Worm (Caenorhabditis elegans) whole organism, L1 larva: ENCODE results near the gene lro-1.
A peak's percentile ranks its signal among the peaks of the same experiment; 100 is the strongest.

Experiments
- C16A3.4 ChIP-seq: fragments of 150-350 bp; optimal IDR thresholded peaks from 2 replicates; lab custom pipeline; 2014; ENCODE audit warnings: missing biosample characterization, missing genetic modification characterization
- C34B4.2 ChIP-seq: sonication (generic microtip); optimal IDR thresholded peaks from 2 replicates; lab custom pipeline; 2017; ENCODE audit warnings: mild to moderate bottlenecking, missing genetic modification characterization, missing compliant biosample characterization
- Y116A8C.19 ChIP-seq: sonication (generic microtip); optimal IDR thresholded peaks from 2 replicates; lab custom pipeline; 2016; ENCODE audit warnings: missing compliant biosample characterization, missing genetic modification characterization, borderline replicate concordance
- aha-1 ChIP-seq: fragments of 150-350 bp; optimal IDR thresholded peaks from 2 replicates; lab custom pipeline; 2014; ENCODE audit warnings: missing biosample characterization, missing genetic modification characterization
- aly-2 ChIP-seq: fragments of 150-350 bp; optimal IDR thresholded peaks from 2 replicates; lab custom pipeline; 2014; ENCODE audit warnings: missing biosample characterization, missing genetic modification characterization
- ama-1 ChIP-seq: fragments of 150-350 bp; optimal IDR thresholded peaks from 2 replicates; lab custom pipeline; 2014
- ceh-8 ChIP-seq: fragments of 200-800 bp; sonication (Bioruptor generic); optimal IDR thresholded peaks from 2 replicates; lab custom pipeline; 2018; ENCODE audit warnings: mild to moderate bottlenecking, missing genetic modification characterization, moderate library complexity, missing compliant biosample characterization
- ceh-82 ChIP-seq, 3 experiments: fragments of 150-350 bp in 1 of 3; sonication (generic microtip) in 2 of 3; optimal IDR thresholded peaks; 2 replicates each; lab custom pipeline; 2014 to 2017; ENCODE audit warnings: missing biosample characterization in 3 of 3, missing genetic modification characterization in 3 of 3
- ces-1 ChIP-seq: fragments of 150-350 bp; optimal IDR thresholded peaks from 2 replicates; lab custom pipeline; 2014; ENCODE audit warnings: missing biosample characterization, missing genetic modification reagents, missing genetic modification characterization
- dsc-1 ChIP-seq: sonication (generic microtip); optimal IDR thresholded peaks from 2 replicates; lab custom pipeline; 2016; ENCODE audit warnings: mild to moderate bottlenecking, missing genetic modification characterization, missing compliant biosample characterization
- efl-1 ChIP-seq, 4 experiments: fragments of 150-350 bp; optimal IDR thresholded peaks in 3 of 4; peaks in 1 of 4; 1 replicate in 1 of 4; 2 replicates in 3 of 4; lab custom pipeline; 2014; ENCODE audit warnings: missing biosample characterization in 2 of 4, missing genetic modification characterization in 2 of 4, missing genetic modification reagents in 2 of 4
- egl-13 ChIP-seq: sonication (generic microtip); optimal IDR thresholded peaks from 2 replicates; lab custom pipeline; 2016; ENCODE audit warnings: missing genotype, missing genetic modification reagents, missing genetic modification characterization, missing compliant biosample characterization
- elt-3 ChIP-seq, 6 experiments: fragments of 150-350 bp in 1 of 6; sonication (generic microtip); optimal IDR thresholded peaks; 2 replicates each; lab custom pipeline; 2017 to 2018; ENCODE audit warnings: missing biosample characterization in 6 of 6, missing genetic modification characterization in 6 of 6, inconsistent platforms in 1 of 6
- fkh-10 ChIP-seq: sonication (generic microtip); optimal IDR thresholded peaks from 2 replicates; lab custom pipeline; 2017; ENCODE audit warnings: missing biosample characterization, missing genetic modification reagents, missing genetic modification characterization
- fkh-8 ChIP-seq: sonication (generic microtip); optimal IDR thresholded peaks from 2 replicates; lab custom pipeline; 2016; ENCODE audit warnings: mild to moderate bottlenecking, missing genetic modification characterization, missing compliant biosample characterization
- fos-1 ChIP-seq: fragments of 150-350 bp; optimal IDR thresholded peaks from 2 replicates; lab custom pipeline; 2014; ENCODE audit warnings: missing biosample characterization, missing genetic modification characterization
- grh-1 ChIP-seq: fragments of 200-800 bp; sonication (Bioruptor generic); IDR thresholded peaks from 2 replicates; pipeline ENCODE4 v1.3.6; 2022; ENCODE audit warnings: missing genetic modification reagents, missing genetic modification characterization, missing compliant biosample characterization
- hpl-2 ChIP-seq: fragments of 150-350 bp; optimal IDR thresholded peaks from 2 replicates; lab custom pipeline; 2014; ENCODE audit warnings: missing biosample characterization, missing genetic modification reagents, missing genetic modification characterization
- isw-1 ChIP-seq: fragments of 200-800 bp; sonication (Bioruptor generic); IDR thresholded peaks from 2 replicates; pipeline ENCODE4 v1.3.6; 2022; ENCODE audit warnings: missing genetic modification characterization, missing compliant biosample characterization
- jun-1 ChIP-seq: fragments of 150-350 bp; optimal IDR thresholded peaks from 2 replicates; lab custom pipeline; 2014; ENCODE audit warnings: missing biosample characterization, missing genetic modification reagents, missing genetic modification characterization
- lin-13 ChIP-seq: fragments of 150-350 bp; optimal IDR thresholded peaks from 2 replicates; lab custom pipeline; 2014; ENCODE audit warnings: missing biosample characterization, missing genetic modification reagents, missing genetic modification characterization
- lin-14 ChIP-seq: fragments of 200-800 bp; sonication (Bioruptor generic); optimal IDR thresholded peaks from 2 replicates; lab custom pipeline; 2018; ENCODE audit warnings: mild to moderate bottlenecking, missing genetic modification characterization, moderate library complexity, missing compliant biosample characterization
- lin-15B ChIP-seq: fragments of 150-350 bp; sonication (generic microtip); optimal IDR thresholded peaks from 3 replicates; lab custom pipeline; 2014; ENCODE audit warnings: missing biosample characterization, missing genetic modification characterization
- lin-39 ChIP-seq: fragments of 150-350 bp; optimal IDR thresholded peaks from 2 replicates; lab custom pipeline; 2014; ENCODE audit warnings: missing biosample characterization, missing genetic modification reagents, missing genetic modification characterization
- lir-3 ChIP-seq: sonication (generic microtip); optimal IDR thresholded peaks from 2 replicates; lab custom pipeline; 2016; ENCODE audit warnings: mild to moderate bottlenecking, missing genetic modification characterization, moderate library complexity, missing compliant biosample characterization; ENCODE audit not compliant: poor library complexity
- mdl-1 ChIP-seq, 2 experiments: fragments of 150-350 bp; optimal IDR thresholded peaks; 2 replicates each; lab custom pipeline; 2014 to 2017; ENCODE audit warnings: missing biosample characterization in 2 of 2, missing genetic modification characterization in 2 of 2, inconsistent platforms in 1 of 2
- mef-2 ChIP-seq: fragments of 150-350 bp; optimal IDR thresholded peaks from 2 replicates; lab custom pipeline; 2014; ENCODE audit warnings: missing biosample characterization, missing genetic modification characterization
- mep-1 ChIP-seq: fragments of 150-350 bp; optimal IDR thresholded peaks from 2 replicates; lab custom pipeline; 2014; ENCODE audit warnings: missing biosample characterization, missing genetic modification characterization
- nhr-11 ChIP-seq: fragments of 150-350 bp; optimal IDR thresholded peaks from 2 replicates; lab custom pipeline; 2014; ENCODE audit warnings: missing biosample characterization, missing genetic modification characterization
- nhr-12 ChIP-seq: sonication (generic microtip); optimal IDR thresholded peaks from 2 replicates; lab custom pipeline; 2017; ENCODE audit warnings: missing biosample characterization, missing genetic modification characterization
- nhr-19 ChIP-seq: fragments of 200-800 bp; sonication (Bioruptor generic); conservative IDR thresholded peaks from 2 replicates; pipeline ENCODE4 v1.3.6; 2022; ENCODE audit warnings: missing genetic modification characterization, missing compliant biosample characterization
- nhr-237 ChIP-seq: fragments of 150-350 bp; optimal IDR thresholded peaks from 2 replicates; lab custom pipeline; 2014; ENCODE audit warnings: missing biosample characterization, missing genetic modification characterization
- nhr-76 ChIP-seq: sonication (generic microtip); optimal IDR thresholded peaks from 2 replicates; lab custom pipeline; 2017; ENCODE audit warnings: missing biosample characterization, missing genetic modification characterization
- nhr-77 ChIP-seq: fragments of 150-350 bp; optimal IDR thresholded peaks from 2 replicates; lab custom pipeline; 2014; ENCODE audit warnings: missing biosample characterization, missing genetic modification characterization
- nhr-85 ChIP-seq: sonication (generic microtip); peaks from one replicate; lab custom pipeline; 2016; ENCODE audit warnings: missing genetic modification characterization, inconsistent platforms, missing compliant biosample characterization
- nhr-90 ChIP-seq: sonication (generic microtip); optimal IDR thresholded peaks from 2 replicates; lab custom pipeline; 2016; ENCODE audit warnings: mild to moderate bottlenecking, missing genetic modification characterization, missing compliant biosample characterization; ENCODE audit not compliant: poor library complexity
- pax-3 ChIP-seq: fragments of 200-800 bp; sonication (Bioruptor generic); optimal IDR thresholded peaks from 2 replicates; lab custom pipeline; 2018; ENCODE audit warnings: mild to moderate bottlenecking, missing genetic modification characterization, moderate library complexity, missing compliant biosample characterization
- pqm-1 ChIP-seq: sonication (generic microtip); optimal IDR thresholded peaks from 3 replicates; lab custom pipeline; 2017; ENCODE audit warnings: missing biosample characterization, missing genetic modification characterization
- skn-1 ChIP-seq: fragments of 150-350 bp; optimal IDR thresholded peaks from 2 replicates; lab custom pipeline; 2014; ENCODE audit warnings: missing biosample characterization, missing genetic modification characterization
- snpc-4 ChIP-seq: fragments of 150-350 bp; optimal IDR thresholded peaks from 2 replicates; lab custom pipeline; 2014; ENCODE audit warnings: missing biosample characterization, missing genetic modification characterization
- swsn-7 ChIP-seq: sonication (generic microtip); optimal IDR thresholded peaks from 2 replicates; lab custom pipeline; 2016; ENCODE audit warnings: missing genetic modification characterization, missing compliant biosample characterization
- tbx-2 ChIP-seq: sonication (generic microtip); optimal IDR thresholded peaks from 2 replicates; lab custom pipeline; 2016; ENCODE audit warnings: missing genetic modification characterization, missing compliant biosample characterization
- unc-130 ChIP-seq: fragments of 150-350 bp; optimal IDR thresholded peaks from 2 replicates; lab custom pipeline; 2017; ENCODE audit warnings: missing biosample characterization, missing genetic modification characterization, inconsistent platforms
- unc-86 ChIP-seq: sonication (generic microtip); optimal IDR thresholded peaks from 2 replicates; lab custom pipeline; 2016; ENCODE audit warnings: missing genetic modification characterization, missing compliant biosample characterization
- vab-15 ChIP-seq: sonication (generic microtip); optimal IDR thresholded peaks from 2 replicates; lab custom pipeline; 2017; ENCODE audit warnings: missing genotype, mild to moderate bottlenecking, missing genetic modification characterization, missing compliant biosample characterization
- xbp-1 ChIP-seq: sonication (generic microtip); optimal IDR thresholded peaks from 2 replicates; lab custom pipeline; 2016; ENCODE audit warnings: missing genetic modification characterization, missing compliant biosample characterization
- zag-1 ChIP-seq: fragments of 150-350 bp; optimal IDR thresholded peaks from 2 replicates; lab custom pipeline; 2014; ENCODE audit warnings: missing biosample characterization, missing genetic modification characterization
- zip-4 ChIP-seq: fragments of 200-800 bp; sonication (Bioruptor generic); optimal IDR thresholded peaks from 2 replicates; lab custom pipeline; 2018; ENCODE audit warnings: mild to moderate bottlenecking, missing genetic modification characterization, moderate library complexity, missing compliant biosample characterization
- ztf-11 ChIP-seq, 2 experiments: sonication (generic microtip); optimal IDR thresholded peaks; 2 replicates each; lab custom pipeline; 2016 to 2017; ENCODE audit warnings: missing genetic modification characterization in 2 of 2, missing biosample characterization in 1 of 2, missing compliant biosample characterization in 1 of 2
- ztf-4 ChIP-seq: fragments of 150-350 bp; optimal IDR thresholded peaks from 2 replicates; lab custom pipeline; 2014; ENCODE audit warnings: missing biosample characterization, missing genetic modification characterization

Gene lro-1

ce11 chrX:6318803-6319202 lies 46.9 kb downstream of the lro-1 start (continued):
- TF ChIP-seq mdl-1 (tag; optimal IDR thresholded peaks at IDR 0.05; lab: Kevin White, UChicago) (no peak), nhr-85 (tag; lab: Kevin White, UChicago) (peak; percentile 84), nhr-11 (no peak), aly-2 (no peak), nhr-12 (no peak), elt-3 (tag; optimal IDR thresholded peaks at IDR 0.05; lab: Kevin White, UChicago) (no peak), swsn-7 (tag; lab: Kevin White, UChicago) (no peak), nhr-76 (tag; lab: Kevin White, UChicago) (no peak), C34B4.2 (tag; lab: Kevin White, UChicago) (no peak), nhr-77 (no peak), lir-3 (tag; lab: Kevin White, UChicago) (no peak), tbx-2 (tag; lab: Kevin White, UChicago) (peak; percentile 1)

ce11 chrX:6319546-6319945 lies 47.7 kb downstream of the lro-1 start, which contains the start of gene chtb-3:
chtb-3 (minus strand) TSS chrX:6319646.
- no peak for TF ChIP-seq Y116A8C.19

ce11 chrX:6320887-6321286 lies 49.0 kb downstream of the lro-1 start:
- TF ChIP-seq elt-3 (tag; optimal IDR thresholded peaks at IDR 0.05; lab: Kevin White, UChicago) (peak in 4 of 6 experiments; percentile 11 to 58 (median 23)), unc-130 (tag; lab: Kevin White, UChicago) (no peak), vab-15 (tag; lab: Kevin White, UChicago) (no peak), skn-1 (tag; lab: Kevin White, UChicago) (no peak), dsc-1 (tag; lab: Kevin White, UChicago) (no peak), zag-1 (tag; lab: Kevin White, UChicago) (no peak), lin-39 (no peak), mep-1 (tag; lab: Kevin White, UChicago) (peak; percentile 53), nhr-19 (GFP tag; lab: Robert Waterston, UW) (peak; percentile 29; the same call in 1 of the 2 replicates), lin-13 (no peak), egl-13 (no peak), efl-1 (optimal IDR thresholded peaks at IDR 0.05; lab: Kevin White, UChicago) (no peak), efl-1 (GFP tag; optimal IDR thresholded peaks at IDR 0.05 in 1 of 2; lab: Kevin White, UChicago) (no peak), mdl-1 (tag; optimal IDR thresholded peaks at IDR 0.05; lab: Kevin White, UChicago) (no peak), C34B4.2 (tag; lab: Kevin White, UChicago) (no peak), pqm-1 (tag; lab: Kevin White, UChicago) (no peak), ztf-11 (tag; optimal IDR thresholded peaks at IDR 0.05; lab: Kevin White, UChicago) (no peak), unc-86 (tag; lab: Kevin White, UChicago) (no peak), fos-1 (tag; lab: Kevin White, UChicago) (no peak), hpl-2 (no peak), ceh-82 (tag; optimal IDR thresholded peaks at IDR 0.05; lab: Kevin White, UChicago) (no peak), ztf-4 (tag; lab: Kevin White, UChicago) (no peak), nhr-237 (no peak), zip-4 (GFP tag; lab: Kevin White, UChicago) (no peak), nhr-90 (peak; percentile 40), snpc-4 (no peak), fkh-10 (GFP tag; lab: Kevin White, UChicago) (no peak), aha-1 (no peak), lin-15B (tag; lab: Kevin White, UChicago) (no peak), C16A3.4 (tag; lab: Kevin White, UChicago) (no peak), xbp-1 (no peak), ama-1 (no peak), fkh-8 (tag; lab: Kevin White, UChicago) (no peak), lin-14 (GFP tag; lab: Kevin White, UChicago) (peak; percentile 91), isw-1 (GFP tag; lab: Robert Waterston, UW) (no peak), pax-3 (tag; lab: Kevin White, UChicago) (no peak), aly-2 (no peak), grh-1 (GFP tag; lab: Robert Waterston, UW) (0 out of 2 replicates have a peak, but pooled peaks have one; percentile 38), ces-1 (GFP tag; lab: Kevin White, UChicago) (no peak), ceh-8 (no peak), jun-1 (tag; lab: Kevin White, UChicago) (no peak), nhr-11 (no peak), mef-2 (tag; lab: Kevin White, UChicago) (no peak)
